Fruit fly (Drosophila melanogaster) whole organism: ENCODE measurements around the gene atms.

Experiments
- CG8478 ChIP-seq: fragments of >200 bp; optimal IDR thresholded peaks from 2 replicates; lab custom pipeline; 2018; ENCODE audit warnings: inconsistent platforms
- Dll ChIP-seq: fragments of >200 bp; optimal IDR thresholded peaks from 2 replicates; lab custom pipeline; 2017
- EcR ChIP-seq, 2 experiments: fragments of >200 bp; optimal IDR thresholded peaks; 2 replicates each; lab custom pipeline; 2017; ENCODE audit warnings: missing biosample characterization in 2 of 2, missing genetic modification characterization in 2 of 2, missing genetic modification reagents in 2 of 2
- pan ChIP-seq: fragments of >200 bp; optimal IDR thresholded peaks from 2 replicates; lab custom pipeline; 2017
- psq ChIP-seq: fragments of >200 bp; optimal IDR thresholded peaks from 2 replicates; lab custom pipeline; 2017
- usp ChIP-seq: fragments of >200 bp; optimal IDR thresholded peaks from 2 replicates; lab custom pipeline; 2017; ENCODE audit warnings: missing biosample characterization, missing genetic modification characterization, mixed read lengths

The atms gene

DNA sequence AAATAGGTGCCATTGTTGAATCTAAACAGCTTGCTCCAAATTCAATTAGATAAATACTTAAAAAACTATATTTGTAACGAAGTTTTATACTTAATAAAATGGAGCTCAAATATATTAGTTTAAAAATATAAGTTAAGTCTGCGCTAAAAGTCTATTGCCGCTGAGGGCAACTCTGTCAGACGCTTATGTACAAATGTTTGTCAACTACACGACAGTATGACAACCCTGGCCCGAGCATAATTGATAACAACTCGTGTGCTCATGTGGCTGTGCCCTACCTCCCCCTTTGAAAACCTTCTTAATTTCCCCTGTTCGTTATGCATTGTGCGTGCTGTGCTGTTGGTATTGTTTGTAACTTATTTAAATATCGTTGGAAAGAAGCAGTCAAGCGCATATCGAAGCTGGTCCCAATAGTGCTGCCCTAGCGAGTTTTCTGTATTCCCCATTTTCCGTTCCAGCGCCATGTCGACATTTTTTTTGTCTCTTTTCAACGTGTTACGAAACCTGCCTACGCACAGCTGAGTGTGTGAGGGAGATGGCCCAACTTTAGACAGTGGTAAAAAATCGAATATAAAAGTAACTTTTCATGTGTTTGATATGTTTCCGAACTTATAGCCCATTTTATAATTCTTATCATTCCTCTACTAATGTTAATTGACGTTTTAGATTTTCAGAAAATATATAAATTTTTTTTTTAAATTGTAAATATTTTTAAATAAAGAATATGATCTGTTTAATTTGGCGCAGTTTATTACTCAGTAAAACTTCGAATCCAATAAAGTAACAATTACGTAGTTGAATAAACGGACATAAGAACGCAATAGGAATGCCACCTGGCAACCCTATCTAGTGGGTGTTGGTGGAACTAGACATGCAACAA lies 55.2 kb downstream of the atms start:
- no peak for TF ChIP-seq psq (lab: Kevin White, UChicago)
- TF ChIP-seq Dll (lab: Kevin White, UChicago), result no peak
- no peak for TF ChIP-seq EcR (GFP tag; optimal IDR thresholded peaks at IDR 0.05; lab: Kevin White, UChicago)
- no peak for TF ChIP-seq usp
- no peak for TF ChIP-seq CG8478
- TF ChIP-seq pan (lab: Kevin White, UChicago), result no peak

DNA sequence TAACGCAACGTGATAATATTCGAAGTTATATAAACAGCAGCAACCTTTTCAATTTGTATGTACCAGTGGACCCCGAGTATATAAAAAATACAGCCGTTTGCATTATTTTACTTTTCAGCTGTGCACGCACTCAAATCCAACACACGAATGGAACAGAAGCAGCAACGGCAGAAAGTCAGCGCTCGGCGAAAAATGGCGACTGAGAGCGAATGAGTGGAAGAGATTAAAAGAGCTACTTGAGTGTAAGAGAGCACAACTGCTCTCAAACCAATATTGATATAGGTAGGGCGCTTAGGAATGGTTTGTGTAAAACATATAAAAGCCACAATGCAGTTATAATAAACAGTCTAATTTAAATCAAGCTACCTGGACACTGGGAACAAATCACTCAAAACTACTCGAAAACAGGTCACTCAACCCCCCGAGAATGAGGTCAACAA lies 56.5 kb downstream of the atms start:
- peak; percentile 76 to 78 for TF ChIP-seq EcR (GFP tag; optimal IDR thresholded peaks at IDR 0.05; lab: Kevin White, UChicago)
- TF ChIP-seq psq (lab: Kevin White, UChicago), result no peak

DNA sequence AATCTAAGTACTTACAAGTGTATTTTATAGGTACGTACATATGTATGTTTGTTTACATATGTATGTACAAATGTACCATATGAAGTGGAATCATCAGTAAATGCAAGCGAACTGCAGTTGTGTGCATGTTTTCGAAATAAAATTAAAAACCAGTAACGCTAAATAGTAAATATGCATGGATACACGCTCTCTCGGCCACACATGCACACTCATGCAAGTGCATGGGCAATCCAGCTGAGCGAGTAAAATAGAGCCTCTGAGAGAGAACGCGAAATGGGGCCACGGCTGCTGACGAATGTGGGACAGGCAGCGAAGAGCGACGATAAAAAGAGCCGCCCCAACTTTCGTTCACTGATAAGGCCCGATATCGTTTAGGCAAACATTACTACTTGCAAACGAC lies 57.7 kb downstream of the atms start:
- TF ChIP-seq EcR (GFP tag; optimal IDR thresholded peaks at IDR 0.05; lab: Kevin White, UChicago) (no peak), usp (no peak), psq (lab: Kevin White, UChicago) (no peak), pan (lab: Kevin White, UChicago) (no peak), Dll (lab: Kevin White, UChicago) (no peak), CG8478 (no peak)

DNA sequence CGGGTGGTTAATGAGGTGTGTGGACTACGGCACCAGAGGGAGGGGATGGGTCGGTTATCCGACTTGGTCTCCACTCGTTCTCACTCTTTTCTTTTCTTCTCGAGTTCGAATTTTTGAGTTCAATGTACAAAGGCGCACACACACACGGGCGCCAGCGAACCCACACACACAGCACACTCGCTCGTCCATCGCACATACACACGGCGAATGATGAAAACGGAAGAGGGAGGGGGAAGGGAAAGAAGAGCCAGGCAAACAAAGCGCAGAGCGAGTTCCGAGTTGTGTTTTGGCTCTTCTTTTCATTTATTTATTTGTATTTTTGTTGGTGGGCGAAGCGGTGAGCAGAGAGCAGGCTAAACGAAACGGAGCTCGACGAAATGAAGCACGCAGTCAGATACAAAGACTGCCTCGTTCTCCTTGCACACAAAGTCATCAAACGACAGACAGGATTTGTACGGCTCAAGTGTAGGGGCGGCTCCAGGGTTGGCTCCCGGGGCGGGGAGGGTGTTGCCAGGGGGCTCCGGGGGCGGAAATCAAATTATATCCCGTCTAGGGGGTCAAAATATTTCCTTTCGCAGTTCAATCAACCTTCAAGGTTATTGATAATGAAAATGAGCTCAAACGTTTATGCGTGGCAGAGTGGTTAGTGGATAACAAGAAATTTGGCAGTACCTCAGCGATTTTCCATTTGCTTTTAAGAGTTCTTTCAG lies 60.3 kb downstream of the atms start:
- TF ChIP-seq Dll (lab: Kevin White, UChicago) (no peak), EcR (GFP tag; optimal IDR thresholded peaks at IDR 0.05; lab: Kevin White, UChicago) (peak; percentile 84 to 87), CG8478 (no peak), pan (lab: Kevin White, UChicago) (no peak)

DNA sequence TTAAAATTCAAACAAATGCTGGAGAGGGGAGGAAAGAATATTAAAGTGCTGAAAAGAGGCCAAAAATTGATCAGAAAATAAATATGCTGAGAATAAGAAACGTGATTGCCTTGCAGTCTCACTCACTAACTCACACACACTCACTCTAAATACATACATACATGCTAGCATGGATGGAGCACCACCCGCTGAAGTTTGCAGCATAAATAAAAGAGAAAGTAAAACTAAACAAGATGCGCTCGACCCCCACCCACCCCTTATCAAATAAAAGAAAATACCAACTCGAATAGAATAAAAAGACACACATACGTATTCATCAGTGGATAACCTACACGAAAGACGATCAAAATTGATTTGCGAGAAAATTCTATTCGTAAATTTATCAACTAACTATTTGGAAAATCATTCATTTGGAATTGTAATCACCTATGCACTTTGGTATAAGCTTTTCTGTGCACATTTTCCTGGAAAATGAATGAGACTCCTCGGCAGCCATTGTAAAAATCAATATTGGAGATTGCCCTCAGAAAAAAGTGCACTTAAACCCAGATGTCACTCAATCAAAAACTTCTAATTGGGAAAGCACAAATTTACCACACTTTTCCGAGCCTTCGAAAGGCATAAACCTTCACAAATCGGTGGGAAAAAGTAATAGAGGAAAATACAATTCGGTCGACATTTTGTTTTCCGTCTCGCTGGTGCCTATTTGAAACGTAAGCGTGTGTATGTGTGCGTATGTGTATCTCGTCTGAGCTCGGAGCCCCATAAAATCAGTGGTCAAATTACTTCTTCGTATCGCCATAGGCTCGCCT lies 61.5 kb downstream of the atms start, which contains the start of gene Gmppb:
Gmppb (plus strand) TSS at position 321 of the 812 bp plus-strand sequence.
- TF ChIP-seq pan (lab: Kevin White, UChicago) (no peak), usp (no peak), EcR (GFP tag; optimal IDR thresholded peaks at IDR 0.05; lab: Kevin White, UChicago) (no peak), Dll (lab: Kevin White, UChicago) (no peak), psq (lab: Kevin White, UChicago) (no peak), CG8478 (no peak)

DNA sequence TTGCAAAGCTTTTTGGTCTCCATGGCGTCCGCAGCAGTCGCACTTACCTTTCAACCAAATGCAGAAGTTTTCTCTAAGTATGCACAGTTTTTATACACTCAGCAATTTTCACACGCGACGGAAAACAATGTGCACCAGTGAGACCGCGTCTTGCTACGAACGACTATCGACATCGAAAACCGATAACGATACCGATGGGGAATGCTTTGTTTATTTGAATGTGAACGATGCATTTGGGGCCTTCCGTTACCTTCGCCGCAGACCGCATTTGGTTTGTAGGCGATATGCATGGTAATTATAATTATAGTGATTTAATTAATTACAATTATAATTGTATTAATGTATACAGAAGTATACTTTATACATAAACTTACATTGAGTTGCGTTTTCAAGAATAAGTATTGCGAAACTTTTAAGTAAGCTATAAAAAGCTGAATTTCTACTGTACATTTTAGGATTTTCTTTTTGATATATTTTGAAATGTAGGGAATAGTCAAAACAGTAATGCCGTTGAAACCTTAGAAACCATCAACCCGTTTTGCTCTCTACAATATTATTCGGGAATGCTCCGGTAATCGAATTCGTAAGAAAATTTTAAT lies 62.2 kb downstream of the atms start, which contains the start of the genes Hus1-like and ctrip:
Hus1-like (minus strand) TSS at position 161 of the 599 bp plus-strand sequence.
ctrip (minus strand) TSS at position 161 of the 599 bp plus-strand sequence.
- TF ChIP-seq Dll (lab: Kevin White, UChicago) (no peak), CG8478 (no peak), pan (lab: Kevin White, UChicago) (no peak), usp (no peak), EcR (GFP tag; optimal IDR thresholded peaks at IDR 0.05; lab: Kevin White, UChicago) (no peak), psq (lab: Kevin White, UChicago) (no peak)

DNA sequence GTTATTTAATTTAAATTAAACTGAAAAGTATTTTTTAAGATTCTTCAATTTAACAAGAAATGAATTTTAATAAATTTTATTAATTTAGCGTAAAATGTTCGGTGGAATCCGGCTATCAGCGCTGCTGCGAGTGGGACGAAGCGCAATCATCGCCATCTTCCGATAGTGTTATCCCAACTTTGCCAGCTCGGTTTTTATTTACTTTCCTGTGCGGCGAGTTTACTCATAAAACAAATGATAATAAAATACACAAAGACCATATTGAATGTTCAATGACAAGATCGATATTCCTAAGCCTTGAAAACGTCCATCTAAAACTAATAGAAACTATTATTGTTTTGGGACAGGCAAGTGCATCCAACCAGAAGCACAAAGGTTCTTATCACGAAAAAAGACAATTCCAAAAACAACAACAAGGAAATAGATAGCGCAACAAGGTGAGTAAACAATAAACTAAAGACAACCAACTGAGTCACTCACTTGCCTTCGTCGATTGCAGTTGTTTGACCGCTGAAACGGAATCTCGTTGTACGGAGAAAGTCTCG lies 63.4 kb downstream of the atms start:
- no peak for TF ChIP-seq pan (lab: Kevin White, UChicago)
- TF ChIP-seq psq (lab: Kevin White, UChicago), result no peak
- TF ChIP-seq Dll (lab: Kevin White, UChicago), result no peak
- TF ChIP-seq CG8478, result no peak
- no peak for TF ChIP-seq usp
- no peak for TF ChIP-seq EcR (GFP tag; optimal IDR thresholded peaks at IDR 0.05; lab: Kevin White, UChicago)

DNA sequence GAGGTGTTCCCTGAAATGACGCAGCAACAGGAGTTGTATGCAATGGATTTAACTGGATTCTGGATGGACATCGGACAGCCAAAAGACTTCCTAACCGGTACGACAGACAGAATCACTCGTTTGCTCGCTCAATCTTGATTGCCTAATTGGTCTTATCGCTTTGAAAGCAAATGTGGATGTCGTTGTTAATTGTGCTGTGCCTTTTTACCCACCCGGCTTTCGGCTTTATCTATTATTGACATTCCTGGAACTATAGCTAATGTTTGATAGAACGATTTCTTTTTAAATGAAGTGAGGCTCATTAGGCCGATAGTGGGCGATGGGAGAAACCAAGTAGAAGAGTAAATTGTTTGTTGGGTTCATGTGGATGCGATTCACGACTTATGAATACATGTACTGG lies 64.8 kb downstream of the atms start:
- no peak for TF ChIP-seq CG8478

DNA sequence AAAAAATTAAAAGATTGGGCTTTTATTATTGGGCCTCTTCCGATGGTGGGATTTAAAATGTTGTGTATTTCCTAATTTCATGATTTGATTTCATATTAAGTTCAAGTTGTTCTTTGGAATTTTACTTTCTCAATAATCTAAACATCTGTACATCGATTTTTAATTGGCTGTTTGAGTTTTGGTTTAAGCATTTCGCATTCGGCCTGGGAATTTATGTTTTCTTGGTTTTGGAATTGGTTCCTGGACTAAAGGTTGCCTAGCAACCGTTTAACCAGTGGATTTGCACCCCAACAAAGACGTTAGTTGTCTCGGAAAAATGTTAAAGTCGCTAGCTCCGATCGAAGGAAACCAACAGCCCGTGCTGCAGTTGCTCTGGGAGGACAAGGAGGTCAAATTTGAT lies 66.2 kb downstream of the atms start, which contains the start of gene BBS5:
BBS5 (plus strand) TSS at position 301 of the 400 bp plus-strand sequence.
- no peak for TF ChIP-seq psq (lab: Kevin White, UChicago)
- no peak for TF ChIP-seq CG8478
- no peak for TF ChIP-seq pan (lab: Kevin White, UChicago)
- TF ChIP-seq usp, result no peak
- no peak for TF ChIP-seq Dll (lab: Kevin White, UChicago)

DNA sequence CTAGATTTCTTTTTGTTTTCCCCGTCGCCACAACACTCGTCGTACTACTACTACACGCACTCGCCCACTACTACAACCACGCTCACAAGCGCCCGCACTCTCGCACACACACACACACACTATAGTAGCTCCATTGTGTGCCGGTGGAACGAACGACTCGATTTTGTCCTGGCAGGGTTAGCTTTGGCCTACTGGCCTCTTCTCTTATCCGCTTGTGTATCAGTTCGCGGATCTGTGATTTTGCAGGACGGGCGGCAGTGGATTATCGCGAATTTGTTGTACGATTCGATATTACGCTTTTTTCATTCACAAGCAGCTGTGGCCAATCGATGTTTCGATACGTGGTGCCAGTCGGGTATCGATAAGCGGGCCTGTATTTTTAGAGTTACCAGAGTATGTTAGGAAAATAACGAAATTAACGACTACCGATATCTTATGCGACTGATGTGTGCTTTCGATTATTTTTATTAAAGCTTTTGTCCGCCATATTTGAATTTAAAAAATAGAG lies 71.3 kb downstream of the atms start, which contains the start of gene CG14657:
CG14657 (minus strand) TSS at position 335 of the 508 bp plus-strand sequence.
- TF ChIP-seq EcR (GFP tag; optimal IDR thresholded peaks at IDR 0.05; lab: Kevin White, UChicago) (no peak), CG8478 (no peak), pan (lab: Kevin White, UChicago) (no peak), Dll (lab: Kevin White, UChicago) (no peak), psq (lab: Kevin White, UChicago) (no peak), usp (no peak)

DNA sequence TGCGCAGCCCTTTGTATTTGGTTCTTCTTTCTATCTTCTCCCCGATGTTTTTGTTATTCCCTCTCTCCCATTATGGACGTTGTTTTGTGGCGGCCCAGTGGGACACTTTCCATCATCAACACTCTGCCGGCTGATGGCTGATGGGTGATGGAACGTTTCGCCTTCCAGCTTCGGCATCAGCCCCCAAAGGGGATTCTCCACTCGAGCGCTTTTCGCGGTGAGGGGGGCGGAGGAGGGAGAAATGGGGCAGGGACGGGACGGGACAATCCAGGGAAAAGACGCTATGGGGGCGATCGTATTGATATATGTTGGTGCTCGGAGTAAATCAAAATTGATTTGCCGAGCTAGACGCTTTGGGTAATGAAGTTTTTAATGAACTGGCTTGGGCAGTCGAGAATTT lies 75.4 kb downstream of the atms start:
- TF ChIP-seq CG8478 (no peak), EcR (GFP tag; optimal IDR thresholded peaks at IDR 0.05; lab: Kevin White, UChicago) (no peak), pan (lab: Kevin White, UChicago) (no peak), psq (lab: Kevin White, UChicago) (no peak), usp (no peak), Dll (lab: Kevin White, UChicago) (no peak)
